Worm (Caenorhabditis elegans) whole organism, L4/young adult: ENCODE results near the gene F46H5.3.

Source experiments
- W03F9.2 ChIP-seq: fragments of 150-350 bp; optimal IDR thresholded peaks from 2 replicates; lab custom pipeline; 2014; ENCODE audit warnings: missing biosample characterization, missing genetic modification characterization
- him-1 ChIP-seq: sonication (generic microtip); optimal IDR thresholded peaks from 2 replicates; lab custom pipeline; 2016; ENCODE audit warnings: missing genotype, missing genetic modification reagents, missing genetic modification characterization, missing compliant biosample characterization

DNA sequence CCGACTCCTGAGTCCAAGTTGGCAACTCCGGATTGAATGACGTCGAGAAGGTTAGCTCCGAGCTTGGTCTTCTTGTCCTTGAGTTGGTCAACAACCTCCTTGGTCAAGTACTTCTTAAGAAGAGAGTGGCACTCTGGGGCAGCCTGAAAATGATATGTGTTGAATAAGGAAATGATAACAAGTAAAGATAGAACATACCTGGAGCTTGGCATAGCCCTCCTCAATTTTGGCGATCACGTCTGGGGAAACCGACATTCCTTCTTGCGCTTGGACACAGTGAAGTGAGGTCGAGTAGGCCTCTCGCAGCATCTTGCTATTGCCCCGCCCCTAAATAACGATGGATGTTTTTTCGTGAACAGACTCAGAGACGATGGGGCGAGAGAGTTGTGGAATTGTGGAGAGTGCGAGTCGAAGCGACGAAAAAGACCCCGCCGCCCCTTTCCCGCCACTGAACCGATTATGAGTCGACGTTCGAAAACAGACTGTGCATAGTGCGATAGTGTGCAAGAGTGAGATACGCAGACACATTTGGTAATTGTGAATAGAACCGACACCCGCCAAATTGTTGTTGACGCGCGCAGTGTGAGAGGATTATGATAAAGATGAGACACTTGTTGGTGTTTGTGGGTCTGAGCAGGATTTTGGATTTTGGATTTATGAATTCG is 6.2 kb downstream of the F46H5.3 start:
- no peak for TF ChIP-seq W03F9.2 (tag; lab: Kevin White, UChicago)
- TF ChIP-seq him-1 (tag; lab: Kevin White, UChicago) = peak; percentile 47
